Worm (Caenorhabditis elegans) whole organism, L1 larva: ENCODE measurements around the gene parg-2.

ENCODE experiments used
- nhr-12 ChIP-seq: sonication (generic microtip); optimal IDR thresholded peaks from 2 replicates; lab custom pipeline; 2017; ENCODE audit warnings: missing biosample characterization, missing genetic modification characterization
- snpc-4 ChIP-seq: fragments of 150-350 bp; optimal IDR thresholded peaks from 2 replicates; lab custom pipeline; 2014; ENCODE audit warnings: missing biosample characterization, missing genetic modification characterization

DNA sequence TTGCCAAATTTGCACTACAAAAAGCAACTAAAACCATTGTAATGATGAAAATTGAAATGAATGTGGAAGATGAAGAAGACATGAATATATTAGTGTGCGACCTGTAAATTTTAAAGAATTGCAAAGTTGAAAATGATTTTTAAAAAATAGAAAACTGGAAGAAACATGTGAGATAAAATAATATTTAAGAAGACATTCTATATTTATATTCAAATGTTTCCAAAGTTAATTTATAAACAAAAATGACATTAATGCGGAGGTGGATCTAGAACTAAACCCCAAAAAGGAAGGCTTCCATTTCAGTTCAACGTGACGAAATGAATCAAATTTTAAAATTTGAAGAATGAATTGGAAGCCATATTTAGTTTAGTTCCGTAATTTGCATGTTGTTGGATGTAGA lies 35.7 kb downstream of the parg-2 start, which contains the start of gene nlp-60:
- TF ChIP-seq nhr-12 (no peak), snpc-4 (tag; lab: Kevin White, UChicago) (no peak)
